Worm (Caenorhabditis elegans) whole organism, L3 larva: ENCODE results near the gene ttr-45.
A peak's percentile ranks its signal among the peaks of the same experiment; 100 is the strongest.

Source experiments
- ZK546.5 ChIP-seq: sonication (generic microtip); optimal IDR thresholded peaks from 2 replicates; lab custom pipeline; 2017; ENCODE audit warnings: missing biosample characterization, missing genetic modification characterization
- aly-2 ChIP-seq: fragments of 150-350 bp; optimal IDR thresholded peaks from 2 replicates; lab custom pipeline; 2014; ENCODE audit warnings: missing biosample characterization, missing genetic modification characterization
- ama-1 ChIP-seq: fragments of 150-350 bp; optimal IDR thresholded peaks from 2 replicates; lab custom pipeline; 2018
- ceh-16 ChIP-seq: sonication (generic microtip); optimal IDR thresholded peaks from 2 replicates; lab custom pipeline; 2017; ENCODE audit warnings: missing biosample characterization, missing genetic modification characterization
- ceh-28 ChIP-seq: fragments of 150-350 bp; optimal IDR thresholded peaks from 2 replicates; lab custom pipeline; 2014; ENCODE audit warnings: missing biosample characterization, missing genetic modification reagents, missing genetic modification characterization
- ceh-9 ChIP-seq: sonication (generic microtip); optimal IDR thresholded peaks from 2 replicates; lab custom pipeline; 2018; ENCODE audit warnings: missing biosample characterization, missing genetic modification characterization
- egl-27 ChIP-seq: sonication (generic microtip); optimal IDR thresholded peaks from 4 replicates; lab custom pipeline; 2017; ENCODE audit warnings: missing biosample characterization, missing genetic modification reagents, missing genetic modification characterization
- egl-5 ChIP-seq: fragments of 150-350 bp; optimal IDR thresholded peaks from 2 replicates; lab custom pipeline; 2017; ENCODE audit warnings: missing biosample characterization, missing genetic modification reagents, missing genetic modification characterization, inconsistent platforms
- elt-1 ChIP-seq: fragments of 150-350 bp; optimal IDR thresholded peaks from 2 replicates; lab custom pipeline; 2014; ENCODE audit warnings: missing biosample characterization, missing genetic modification characterization
- elt-2 ChIP-seq: sonication (generic microtip); optimal IDR thresholded peaks from 2 replicates; lab custom pipeline; 2016; ENCODE audit warnings: missing genetic modification reagents, mild to moderate bottlenecking, missing genetic modification characterization, missing compliant biosample characterization
- elt-3 ChIP-seq, 3 experiments: fragments of 150-350 bp in 1 of 3; sonication (generic microtip) in 2 of 3; optimal IDR thresholded peaks; 2 replicates in 2 of 3; 4 replicates in 1 of 3; lab custom pipeline; 2014 to 2017; ENCODE audit warnings: missing biosample characterization in 3 of 3, missing genetic modification characterization in 3 of 3
- eor-1 ChIP-seq, 2 experiments: fragments of 150-350 bp; optimal IDR thresholded peaks; 2 replicates each; lab custom pipeline; 2014 to 2018; ENCODE audit warnings: missing biosample characterization in 2 of 2, missing genetic modification characterization in 2 of 2
- fkh-10 ChIP-seq: sonication (generic microtip); optimal IDR thresholded peaks from 2 replicates; lab custom pipeline; 2017; ENCODE audit warnings: missing biosample characterization, missing genetic modification reagents, missing genetic modification characterization
- fos-1 ChIP-seq: fragments of 150-350 bp; optimal IDR thresholded peaks from 2 replicates; lab custom pipeline; 2014; ENCODE audit warnings: missing biosample characterization, missing genetic modification characterization
- hmg-11 ChIP-seq: sonication (generic microtip); optimal IDR thresholded peaks from 2 replicates; lab custom pipeline; 2016; ENCODE audit warnings: missing genetic modification characterization, missing compliant biosample characterization
- jun-1 ChIP-seq: fragments of 150-350 bp; optimal IDR thresholded peaks from 2 replicates; lab custom pipeline; 2014; ENCODE audit warnings: missing biosample characterization, missing genetic modification reagents, missing genetic modification characterization
- lin-15B ChIP-seq: fragments of 150-350 bp; optimal IDR thresholded peaks from 2 replicates; lab custom pipeline; 2014; ENCODE audit warnings: missing biosample characterization, missing genetic modification characterization
- lin-39 ChIP-seq: fragments of 150-350 bp; optimal IDR thresholded peaks from 2 replicates; lab custom pipeline; 2018; ENCODE audit warnings: missing biosample characterization, missing genetic modification reagents, missing genetic modification characterization
- lsy-12 ChIP-seq: sonication (generic microtip); optimal IDR thresholded peaks from 2 replicates; lab custom pipeline; 2016; ENCODE audit warnings: mild to moderate bottlenecking, missing genetic modification characterization, missing compliant biosample characterization
- mdl-1 ChIP-seq: fragments of 150-350 bp; optimal IDR thresholded peaks from 2 replicates; lab custom pipeline; 2014; ENCODE audit warnings: missing biosample characterization, missing genetic modification characterization
- mml-1 ChIP-seq: fragments of 150-350 bp; sonication (generic microtip); optimal IDR thresholded peaks from 3 replicates; lab custom pipeline; 2014; ENCODE audit warnings: missing biosample characterization, missing genetic modification characterization
- nfya-1 ChIP-seq: sonication (generic microtip); optimal IDR thresholded peaks from 2 replicates; lab custom pipeline; 2017; ENCODE audit warnings: missing genetic modification characterization, mild to moderate bottlenecking, missing compliant biosample characterization, antibody characterized with exemption, moderate library complexity; ENCODE audit not compliant: insufficient read depth
- nhr-11 ChIP-seq: fragments of 150-350 bp; optimal IDR thresholded peaks from 2 replicates; lab custom pipeline; 2014; ENCODE audit warnings: missing biosample characterization, missing genetic modification characterization
- nhr-12 ChIP-seq: fragments of 150-350 bp; optimal IDR thresholded peaks from 2 replicates; lab custom pipeline; 2014; ENCODE audit warnings: missing biosample characterization, missing genetic modification characterization
- nhr-23 ChIP-seq: fragments of 150-350 bp; optimal IDR thresholded peaks from 2 replicates; lab custom pipeline; 2014; ENCODE audit warnings: missing biosample characterization, missing genetic modification reagents, missing genetic modification characterization
- nhr-25 ChIP-seq: sonication (generic microtip); optimal IDR thresholded peaks from 2 replicates; lab custom pipeline; 2017; ENCODE audit warnings: missing biosample characterization, missing genetic modification characterization
- nhr-28 ChIP-seq: fragments of 150-350 bp; optimal IDR thresholded peaks from 2 replicates; lab custom pipeline; 2014; ENCODE audit warnings: missing biosample characterization, missing genetic modification characterization
- nhr-43 ChIP-seq: sonication (generic microtip); optimal IDR thresholded peaks from 2 replicates; lab custom pipeline; 2016; ENCODE audit warnings: mild to moderate bottlenecking, missing genetic modification characterization, missing compliant biosample characterization; ENCODE audit not compliant: poor library complexity, severe bottlenecking
- nhr-76 ChIP-seq: fragments of 150-350 bp; sonication (generic microtip); optimal IDR thresholded peaks from 5 replicates; lab custom pipeline; 2014; ENCODE audit warnings: missing biosample characterization, missing genetic modification characterization
- nhr-77 ChIP-seq: fragments of 150-350 bp; optimal IDR thresholded peaks from 2 replicates; lab custom pipeline; 2014; ENCODE audit warnings: missing biosample characterization, missing genetic modification characterization
- pha-4 ChIP-seq: fragments of 150-350 bp; optimal IDR thresholded peaks from 2 replicates; lab custom pipeline; 2014; ENCODE audit warnings: missing biosample characterization, missing genetic modification reagents, missing genetic modification characterization
- pqm-1 ChIP-seq: fragments of 150-350 bp; optimal IDR thresholded peaks from 2 replicates; lab custom pipeline; 2017; ENCODE audit warnings: missing biosample characterization, missing genetic modification characterization, inconsistent platforms
- sea-2 ChIP-seq: fragments of 150-350 bp; sonication (generic microtip); optimal IDR thresholded peaks from 4 replicates; lab custom pipeline; 2014; ENCODE audit warnings: missing biosample characterization, missing genetic modification reagents, missing genetic modification characterization
- unc-39 ChIP-seq: sonication (generic microtip); optimal IDR thresholded peaks from 4 replicates; lab custom pipeline; 2017; ENCODE audit warnings: missing biosample characterization, missing genetic modification characterization
- unc-62 ChIP-seq: fragments of 150-350 bp; sonication (generic microtip); optimal IDR thresholded peaks from 4 replicates; lab custom pipeline; 2014; ENCODE audit warnings: missing biosample characterization, missing genetic modification reagents, missing genetic modification characterization
- zag-1 ChIP-seq: fragments of 150-350 bp; optimal IDR thresholded peaks from 2 replicates; lab custom pipeline; 2014; ENCODE audit warnings: missing biosample characterization, missing genetic modification characterization
- ztf-4 ChIP-seq: fragments of 150-350 bp; optimal IDR thresholded peaks from 2 replicates; lab custom pipeline; 2014; ENCODE audit warnings: missing biosample characterization, missing genetic modification characterization

Gene ttr-45

DNA sequence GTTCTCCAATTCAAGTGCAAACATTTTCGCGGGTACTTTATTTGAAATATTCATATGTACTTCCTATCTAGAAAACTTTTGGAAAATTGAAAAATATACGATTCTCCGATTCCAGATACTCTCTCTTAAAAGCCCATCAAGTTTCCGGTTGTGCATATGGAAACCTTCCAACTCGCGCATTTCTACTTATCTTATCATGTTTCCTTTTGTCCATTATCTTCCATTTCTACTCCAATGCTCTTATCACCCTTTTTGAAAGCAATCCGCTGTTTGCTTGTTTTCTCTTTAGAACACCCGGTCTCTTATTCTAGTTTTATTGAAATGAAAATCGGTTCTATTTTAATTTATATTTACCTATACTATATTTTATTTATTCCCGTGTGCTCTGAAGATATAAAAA is 32.4 kb upstream of the ttr-45 start, which contains the start of gene C48D1.5:
Gene C48D1.5, plus strand, starts transcription at position 301 of the 400 bp plus-strand sequence.
- no peak for TF ChIP-seq egl-5 (tag; lab: Kevin White, UChicago)
- no peak for TF ChIP-seq elt-1
- no peak for TF ChIP-seq nfya-1
- peak; percentile 16 for TF ChIP-seq elt-2 (tag; lab: Kevin White, UChicago)
- TF ChIP-seq ztf-4 (tag; lab: Kevin White, UChicago), result no peak

DNA sequence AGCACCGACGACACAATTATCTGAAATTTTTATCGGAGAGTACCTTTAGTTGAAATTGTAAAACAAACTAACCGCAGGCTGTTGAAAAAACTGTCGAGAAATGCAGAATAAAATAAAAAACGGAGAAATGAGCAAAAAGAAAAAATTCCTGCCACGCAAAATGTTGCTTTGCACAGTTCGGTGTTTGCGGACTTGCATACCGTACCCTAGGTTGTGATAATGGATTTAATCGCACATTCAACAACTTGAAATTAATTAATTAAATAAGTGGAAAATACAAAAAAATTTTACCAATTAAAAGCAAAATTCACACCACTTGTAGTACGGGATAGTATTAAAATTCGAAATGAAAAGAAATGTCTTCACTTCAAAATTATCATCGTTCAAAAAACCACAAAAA is 22.6 kb upstream of the ttr-45 start:
- TF ChIP-seq pha-4 (tag; lab: Kevin White, UChicago), result peak; percentile 71
- peak; percentile 41 for TF ChIP-seq lin-39
- no peak for TF ChIP-seq sea-2 (GFP tag; lab: Kevin White, UChicago)
- TF ChIP-seq lin-15B, result peak; percentile 60
- no peak for TF ChIP-seq nhr-11
- no peak for TF ChIP-seq elt-2 (tag; lab: Kevin White, UChicago)
- TF ChIP-seq nfya-1, result peak; percentile 80
- TF ChIP-seq, all 47 proteins: peak for 4

DNA sequence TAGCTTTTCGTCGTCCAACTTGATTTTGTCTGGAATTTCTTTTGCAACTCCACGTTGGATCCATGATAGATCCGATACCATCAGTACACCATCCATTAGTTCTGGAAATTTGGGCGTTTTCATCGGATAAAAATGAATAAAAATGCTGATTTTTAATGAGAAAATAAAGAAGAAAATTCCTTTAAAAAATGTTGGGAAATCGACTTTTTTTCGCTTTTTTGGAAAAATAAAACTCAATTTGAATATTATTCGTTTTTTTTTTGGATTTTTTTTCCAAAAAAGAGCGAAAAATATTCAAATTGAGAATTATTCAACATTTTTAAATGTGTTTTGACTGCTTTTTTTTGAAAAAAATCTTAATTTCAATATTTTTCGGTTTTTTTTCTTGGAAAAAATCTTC is 17.5 kb upstream of the ttr-45 start, which contains the start of gene pwp-1:
Gene pwp-1, minus strand, starts transcription at position 101 of the 400 bp plus-strand sequence.
- no peak for TF ChIP-seq nhr-43 (tag; lab: Kevin White, UChicago)
- no peak for TF ChIP-seq zag-1 (tag; lab: Kevin White, UChicago)
- no peak for TF ChIP-seq pqm-1 (tag; lab: Kevin White, UChicago)
- TF ChIP-seq ztf-4 (tag; lab: Kevin White, UChicago), result no peak
- no peak for TF ChIP-seq egl-5 (tag; lab: Kevin White, UChicago)
- no peak for TF ChIP-seq unc-39 (tag; lab: Kevin White, UChicago)

DNA sequence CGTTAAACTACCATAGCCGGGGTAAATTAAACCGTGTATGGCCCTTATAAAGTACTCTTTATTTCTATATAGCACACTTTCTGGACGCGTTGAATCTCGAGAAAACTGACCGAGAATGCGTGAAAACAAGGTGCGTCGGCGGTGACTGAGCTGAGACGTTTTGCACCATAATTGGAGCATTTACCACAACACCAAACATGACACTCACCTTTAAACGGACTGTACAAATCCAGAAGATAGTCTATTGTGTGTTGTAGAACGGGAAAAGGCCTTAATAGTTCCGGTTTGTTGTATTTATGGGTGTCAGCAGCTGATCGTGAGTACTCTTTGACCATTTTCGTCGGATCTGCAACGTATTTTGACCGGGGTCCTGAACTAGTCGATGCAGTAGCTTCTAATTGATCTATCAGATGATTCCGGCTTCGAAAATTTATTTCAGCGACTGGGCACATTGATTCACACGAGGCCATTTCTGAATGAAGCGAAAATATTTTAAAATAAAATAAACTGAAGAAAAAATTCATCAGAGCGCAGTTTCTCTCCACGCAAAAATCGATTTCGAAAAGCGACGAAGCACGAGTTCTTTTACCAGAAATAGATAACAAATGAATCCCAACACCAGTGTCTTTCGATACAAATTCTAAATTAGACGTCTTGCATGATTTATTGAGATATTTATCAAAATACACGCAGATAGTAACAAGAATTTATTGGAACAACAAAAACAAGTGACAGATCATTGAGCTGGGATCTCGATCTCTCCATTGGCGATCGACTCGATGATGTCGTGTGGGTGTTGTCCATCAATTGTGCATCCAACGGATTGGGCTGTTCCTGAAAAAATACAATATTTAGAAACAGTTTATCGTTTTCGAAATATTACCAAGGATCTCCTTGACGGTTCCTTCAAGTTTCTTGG is 14.8 kb upstream of the ttr-45 start, which contains the start of gene tag-115:
Gene tag-115, minus strand, starts transcription at position 472 of the 919 bp plus-strand sequence.
- TF ChIP-seq fos-1 (tag; lab: Kevin White, UChicago) (no peak), pha-4 (tag; lab: Kevin White, UChicago) (peak; percentile 9), ama-1 (peak; percentile 48), nhr-43 (tag; lab: Kevin White, UChicago) (no peak), ceh-9 (tag; lab: Kevin White, UChicago) (no peak), elt-2 (tag; lab: Kevin White, UChicago) (peak; percentile 10), jun-1 (tag; lab: Kevin White, UChicago) (no peak), nhr-11 (no peak), ceh-28 (tag; lab: Kevin White, UChicago) (peak; percentile 37), nfya-1 (no peak), mml-1 (tag; lab: Kevin White, UChicago) (no peak), ceh-16 (tag; lab: Kevin White, UChicago) (no peak), ztf-4 (tag; lab: Kevin White, UChicago) (no peak), nhr-28 (tag; lab: Kevin White, UChicago) (no peak), ZK546.5 (tag; lab: Kevin White, UChicago) (no peak)

DNA sequence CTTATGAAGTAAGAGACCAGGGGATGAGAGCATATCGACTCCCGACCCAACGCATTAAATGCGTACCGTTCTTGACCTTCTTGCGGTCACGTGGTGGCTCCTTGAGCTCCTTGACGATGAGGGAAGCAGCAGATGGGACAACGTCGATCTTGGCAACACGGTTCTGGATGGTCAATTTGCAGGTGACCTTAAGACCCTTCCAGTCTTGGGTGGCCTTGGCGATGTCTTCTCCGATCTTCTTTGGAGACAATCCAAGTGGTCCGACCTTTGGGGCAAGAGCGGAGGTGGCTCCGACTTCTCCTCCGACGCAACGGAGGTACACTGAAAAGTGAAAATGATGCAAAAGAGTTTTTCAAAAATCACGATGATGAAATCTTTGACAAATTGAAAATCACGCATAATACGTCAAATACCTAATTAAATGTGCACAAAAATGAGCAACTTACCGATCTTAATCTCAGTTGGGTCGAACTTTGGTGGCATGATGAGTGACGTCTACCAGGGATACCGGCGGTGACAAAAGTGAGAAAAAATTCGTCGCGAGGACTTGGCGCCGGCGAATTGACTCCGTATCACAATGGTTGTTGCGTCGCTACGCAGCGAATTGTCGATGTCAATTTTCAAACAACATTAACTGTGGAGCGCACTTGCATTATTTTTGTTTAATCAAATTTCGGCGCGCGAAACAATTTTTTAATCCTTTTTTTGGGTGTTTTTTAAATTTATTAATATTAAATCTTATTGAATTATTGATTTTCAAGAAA is 13.8 kb upstream of the ttr-45 start, which contains the start of gene rpl-12:
Gene rpl-12, minus strand, starts transcription at position 574 of the 764 bp plus-strand sequence.
- peak; percentile 83 for TF ChIP-seq ama-1
- TF ChIP-seq nhr-12 (tag; lab: Kevin White, UChicago), result no peak
- no peak for TF ChIP-seq ceh-9 (tag; lab: Kevin White, UChicago)
- TF ChIP-seq ztf-4 (tag; lab: Kevin White, UChicago), result peak; percentile 90
- peak; percentile 98 for TF ChIP-seq jun-1 (tag; lab: Kevin White, UChicago)
- peak; percentile 47 for TF ChIP-seq ceh-16 (tag; lab: Kevin White, UChicago)
- TF ChIP-seq lin-39, result peak; percentile 100
- peak; percentile 9 for TF ChIP-seq mdl-1
- TF ChIP-seq nhr-11, result peak; percentile 95
- TF ChIP-seq hmg-11 (tag; lab: Kevin White, UChicago), result peak; percentile 91
- peak; percentile 99 for TF ChIP-seq nhr-25
- TF ChIP-seq nhr-77 (tag; lab: Kevin White, UChicago), result peak; percentile 87
- TF ChIP-seq lin-15B, result peak; percentile 100
- TF ChIP-seq fkh-10 (GFP tag; lab: Kevin White, UChicago), result peak; percentile 99
- peak; percentile 100 for TF ChIP-seq nhr-23
- no peak for TF ChIP-seq sea-2 (GFP tag; lab: Kevin White, UChicago)
- peak; percentile 92 for TF ChIP-seq ceh-28 (tag; lab: Kevin White, UChicago)
- TF ChIP-seq nhr-76 (tag; lab: Kevin White, UChicago), result peak; percentile 72
- TF ChIP-seq pha-4 (tag; lab: Kevin White, UChicago), result peak; percentile 100
- TF ChIP-seq fos-1 (tag; lab: Kevin White, UChicago), result peak; percentile 75
- peak; percentile 71 for TF ChIP-seq aly-2
- no peak for TF ChIP-seq eor-1 (tag; optimal IDR thresholded peaks at IDR 0.05; lab: Kevin White, UChicago)
- peak; percentile 99 for TF ChIP-seq lsy-12 (tag; lab: Kevin White, UChicago)
- TF ChIP-seq zag-1 (tag; lab: Kevin White, UChicago), result peak; percentile 67
- TF ChIP-seq elt-3 (tag; optimal IDR thresholded peaks at IDR 0.05; lab: Kevin White, UChicago), result peak in 2 of 3 experiments; percentile 85 to 91
- peak; percentile 88 for TF ChIP-seq egl-27 (tag; lab: Kevin White, UChicago)
- no peak for TF ChIP-seq mml-1 (tag; lab: Kevin White, UChicago)
- peak; percentile 92 for TF ChIP-seq unc-62 (GFP tag; lab: Kevin White, UChicago)
